Worm (Caenorhabditis elegans) whole organism, L1 larva: Measurements from ENCODE around the gene sod-5.

Experiments
- C04F5.9 ChIP-seq: sonication (generic microtip); optimal IDR thresholded peaks from 2 replicates; lab custom pipeline; 2016; ENCODE audit warnings: missing genetic modification characterization, missing compliant biosample characterization
- C16A3.4 ChIP-seq: fragments of 150-350 bp; optimal IDR thresholded peaks from 2 replicates; lab custom pipeline; 2014; ENCODE audit warnings: missing biosample characterization, missing genetic modification characterization
- F16B12.6 ChIP-seq: fragments of 150-350 bp; optimal IDR thresholded peaks from 2 replicates; lab custom pipeline; 2014; ENCODE audit warnings: missing biosample characterization, missing genetic modification characterization
- aha-1 ChIP-seq: fragments of 150-350 bp; optimal IDR thresholded peaks from 2 replicates; lab custom pipeline; 2014; ENCODE audit warnings: missing biosample characterization, missing genetic modification characterization
- aly-2 ChIP-seq: fragments of 150-350 bp; optimal IDR thresholded peaks from 2 replicates; lab custom pipeline; 2014; ENCODE audit warnings: missing biosample characterization, missing genetic modification characterization
- ama-1 ChIP-seq: fragments of 150-350 bp; optimal IDR thresholded peaks from 2 replicates; lab custom pipeline; 2014
- ces-1 ChIP-seq: fragments of 150-350 bp; optimal IDR thresholded peaks from 2 replicates; lab custom pipeline; 2014; ENCODE audit warnings: missing biosample characterization, missing genetic modification reagents, missing genetic modification characterization
- efl-1 ChIP-seq, 4 experiments: fragments of 150-350 bp; optimal IDR thresholded peaks in 3 of 4; peaks in 1 of 4; 1 replicate in 1 of 4; 2 replicates in 3 of 4; lab custom pipeline; 2014; ENCODE audit warnings: missing biosample characterization in 2 of 4, missing genetic modification characterization in 2 of 4, missing genetic modification reagents in 2 of 4
- efl-3 ChIP-seq: fragments of 200-800 bp; sonication (Bioruptor generic); optimal IDR thresholded peaks from 2 replicates; lab custom pipeline; 2018; ENCODE audit warnings: mild to moderate bottlenecking, missing genetic modification characterization, missing compliant biosample characterization
- elt-2 ChIP-seq: sonication (generic microtip); optimal IDR thresholded peaks from 2 replicates; lab custom pipeline; 2016; ENCODE audit warnings: missing genetic modification characterization, mild to moderate bottlenecking, inconsistent platforms, missing compliant biosample characterization, missing genetic modification reagents
- elt-3 ChIP-seq, 6 experiments: fragments of 150-350 bp in 1 of 6; sonication (generic microtip); optimal IDR thresholded peaks; 2 replicates each; lab custom pipeline; 2017 to 2018; ENCODE audit warnings: missing biosample characterization in 6 of 6, missing genetic modification characterization in 6 of 6, inconsistent platforms in 1 of 6
- ets-5 ChIP-seq: fragments of 200-800 bp; sonication (Bioruptor generic); IDR thresholded peaks from 2 replicates; pipeline ENCODE4 v1.3.6; 2022; ENCODE audit warnings: missing genetic modification characterization, missing compliant biosample characterization
- fkh-8 ChIP-seq: sonication (generic microtip); optimal IDR thresholded peaks from 2 replicates; lab custom pipeline; 2016; ENCODE audit warnings: mild to moderate bottlenecking, missing genetic modification characterization, missing compliant biosample characterization
- fos-1 ChIP-seq: fragments of 150-350 bp; optimal IDR thresholded peaks from 2 replicates; lab custom pipeline; 2014; ENCODE audit warnings: missing biosample characterization, missing genetic modification characterization
- hpl-2 ChIP-seq: fragments of 150-350 bp; optimal IDR thresholded peaks from 2 replicates; lab custom pipeline; 2014; ENCODE audit warnings: missing biosample characterization, missing genetic modification reagents, missing genetic modification characterization
- irx-1 ChIP-seq: sonication (generic microtip); optimal IDR thresholded peaks from 2 replicates; lab custom pipeline; 2016; ENCODE audit warnings: missing genetic modification characterization, missing compliant biosample characterization
- jun-1 ChIP-seq: fragments of 150-350 bp; optimal IDR thresholded peaks from 2 replicates; lab custom pipeline; 2014; ENCODE audit warnings: missing biosample characterization, missing genetic modification reagents, missing genetic modification characterization
- lin-15B ChIP-seq: fragments of 150-350 bp; sonication (generic microtip); optimal IDR thresholded peaks from 3 replicates; lab custom pipeline; 2014; ENCODE audit warnings: missing biosample characterization, missing genetic modification characterization
- lin-35 ChIP-seq, 2 experiments: fragments of 150-350 bp; optimal IDR thresholded peaks; 2 replicates each; lab custom pipeline; 2014; ENCODE audit warnings: missing biosample characterization in 2 of 2, missing genetic modification characterization in 2 of 2, missing genetic modification reagents in 2 of 2
- lsy-2 ChIP-seq, 2 experiments: fragments of 150-350 bp; optimal IDR thresholded peaks; 2 replicates each; lab custom pipeline; 2014; ENCODE audit warnings: missing biosample characterization in 2 of 2, missing genetic modification characterization in 2 of 2
- mab-9 ChIP-seq: fragments of 200-800 bp; sonication (Bioruptor generic); IDR thresholded peaks from 2 replicates; pipeline ENCODE4 v1.3.6; 2022; ENCODE audit warnings: missing genetic modification reagents, missing genetic modification characterization, missing compliant biosample characterization
- mdl-1 ChIP-seq, 2 experiments: fragments of 150-350 bp; optimal IDR thresholded peaks; 2 replicates each; lab custom pipeline; 2014 to 2017; ENCODE audit warnings: missing biosample characterization in 2 of 2, missing genetic modification characterization in 2 of 2, inconsistent platforms in 1 of 2
- nhr-12 ChIP-seq: sonication (generic microtip); optimal IDR thresholded peaks from 2 replicates; lab custom pipeline; 2017; ENCODE audit warnings: missing biosample characterization, missing genetic modification characterization
- nhr-19 ChIP-seq: fragments of 200-800 bp; sonication (Bioruptor generic); conservative IDR thresholded peaks from 2 replicates; pipeline ENCODE4 v1.3.6; 2022; ENCODE audit warnings: missing genetic modification characterization, missing compliant biosample characterization
- nhr-20 ChIP-seq: sonication (generic microtip); optimal IDR thresholded peaks from 2 replicates; lab custom pipeline; 2016; ENCODE audit warnings: mild to moderate bottlenecking, missing genetic modification characterization, missing compliant biosample characterization
- nhr-237 ChIP-seq: fragments of 150-350 bp; optimal IDR thresholded peaks from 2 replicates; lab custom pipeline; 2014; ENCODE audit warnings: missing biosample characterization, missing genetic modification characterization
- nhr-28 ChIP-seq: fragments of 150-350 bp; optimal IDR thresholded peaks from 2 replicates; lab custom pipeline; 2014; ENCODE audit warnings: missing biosample characterization, missing genetic modification characterization
- nhr-71 ChIP-seq: sonication (generic microtip); optimal IDR thresholded peaks from 2 replicates; lab custom pipeline; 2016; ENCODE audit warnings: mild to moderate bottlenecking, missing genetic modification characterization, moderate library complexity, missing compliant biosample characterization
- nhr-76 ChIP-seq: sonication (generic microtip); optimal IDR thresholded peaks from 2 replicates; lab custom pipeline; 2017; ENCODE audit warnings: missing biosample characterization, missing genetic modification characterization
- nhr-85 ChIP-seq: sonication (generic microtip); peaks from one replicate; lab custom pipeline; 2016; ENCODE audit warnings: missing genetic modification characterization, inconsistent platforms, missing compliant biosample characterization
- pax-3 ChIP-seq: fragments of 200-800 bp; sonication (Bioruptor generic); optimal IDR thresholded peaks from 2 replicates; lab custom pipeline; 2018; ENCODE audit warnings: mild to moderate bottlenecking, missing genetic modification characterization, moderate library complexity, missing compliant biosample characterization
- pqm-1 ChIP-seq: sonication (generic microtip); optimal IDR thresholded peaks from 3 replicates; lab custom pipeline; 2017; ENCODE audit warnings: missing biosample characterization, missing genetic modification characterization
- snu-23 ChIP-seq: sonication (generic microtip); optimal IDR thresholded peaks from 2 replicates; lab custom pipeline; 2016; ENCODE audit warnings: missing genetic modification characterization, missing compliant biosample characterization
- sup-37 ChIP-seq: fragments of 200-800 bp; sonication (Bioruptor generic); optimal IDR thresholded peaks from 2 replicates; lab custom pipeline; 2018; ENCODE audit warnings: mild to moderate bottlenecking, missing genetic modification characterization, missing compliant biosample characterization
- swsn-7 ChIP-seq: sonication (generic microtip); optimal IDR thresholded peaks from 2 replicates; lab custom pipeline; 2016; ENCODE audit warnings: missing genetic modification characterization, missing compliant biosample characterization
- tlp-1 ChIP-seq: fragments of 150-350 bp; optimal IDR thresholded peaks from 2 replicates; lab custom pipeline; 2014; ENCODE audit warnings: missing biosample characterization, missing genetic modification characterization
- unc-30 ChIP-seq: sonication (generic microtip); optimal IDR thresholded peaks from 2 replicates; lab custom pipeline; 2017; ENCODE audit warnings: missing biosample characterization, missing genetic modification characterization
- unc-62 ChIP-seq: fragments of 150-350 bp; optimal IDR thresholded peaks from 2 replicates; lab custom pipeline; 2014; ENCODE audit warnings: missing biosample characterization, missing genetic modification reagents, missing genetic modification characterization
- unc-86 ChIP-seq: sonication (generic microtip); optimal IDR thresholded peaks from 2 replicates; lab custom pipeline; 2016; ENCODE audit warnings: missing genetic modification characterization, missing compliant biosample characterization
- unc-98 ChIP-seq: fragments of 200-800 bp; sonication (Bioruptor generic); IDR thresholded peaks from 2 replicates; pipeline ENCODE4 v1.3.6; 2022; ENCODE audit warnings: missing genetic modification characterization, missing compliant biosample characterization
- xbp-1 ChIP-seq: sonication (generic microtip); optimal IDR thresholded peaks from 2 replicates; lab custom pipeline; 2016; ENCODE audit warnings: missing genetic modification characterization, missing compliant biosample characterization
- ztf-11 ChIP-seq, 2 experiments: sonication (generic microtip); optimal IDR thresholded peaks; 2 replicates each; lab custom pipeline; 2016 to 2017; ENCODE audit warnings: missing genetic modification characterization in 2 of 2, missing biosample characterization in 1 of 2, missing compliant biosample characterization in 1 of 2

The sod-5 gene

ce11 chrII:4434278-4434677, 16.8 kb downstream of the sod-5 start:
- TF ChIP-seq C16A3.4 (tag; lab: Kevin White, UChicago) (no peak), ets-5 (no peak), ztf-11 (tag; optimal IDR thresholded peaks at IDR 0.05; lab: Kevin White, UChicago) (no peak), nhr-85 (tag; lab: Kevin White, UChicago) (no peak), ces-1 (GFP tag; lab: Kevin White, UChicago) (no peak), nhr-28 (no peak), lin-15B (tag; lab: Kevin White, UChicago) (no peak), xbp-1 (tag; lab: Kevin White, UChicago) (no peak), fkh-8 (tag; lab: Kevin White, UChicago) (no peak), sup-37 (no peak), elt-3 (tag; optimal IDR thresholded peaks at IDR 0.05; lab: Kevin White, UChicago) (no peak), unc-98 (no peak), hpl-2 (GFP tag; lab: Kevin White, UChicago) (no peak), snu-23 (GFP tag; lab: Kevin White, UChicago) (no peak), nhr-20 (tag; lab: Kevin White, UChicago) (no peak), unc-30 (tag; lab: Kevin White, UChicago) (no peak), efl-3 (no peak), efl-1 (optimal IDR thresholded peaks at IDR 0.05; lab: Kevin White, UChicago) (no peak), efl-1 (GFP tag; optimal IDR thresholded peaks at IDR 0.05 in 1 of 2; lab: Kevin White, UChicago) (no peak)
- TF ChIP-seq, all 84 proteins: peak for 0

- TF ChIP-seq elt-3 (tag; optimal IDR thresholded peaks at IDR 0.05; lab: Kevin White, UChicago) (no peak), elt-2 (peak; percentile 70)
Observed at ce11 chrII:4435134-4435533, 17.7 kb downstream of the sod-5 start, which contains the start of gene nhr-273. nhr-273 (plus strand) TSS chrII:4435300.

DNA sequence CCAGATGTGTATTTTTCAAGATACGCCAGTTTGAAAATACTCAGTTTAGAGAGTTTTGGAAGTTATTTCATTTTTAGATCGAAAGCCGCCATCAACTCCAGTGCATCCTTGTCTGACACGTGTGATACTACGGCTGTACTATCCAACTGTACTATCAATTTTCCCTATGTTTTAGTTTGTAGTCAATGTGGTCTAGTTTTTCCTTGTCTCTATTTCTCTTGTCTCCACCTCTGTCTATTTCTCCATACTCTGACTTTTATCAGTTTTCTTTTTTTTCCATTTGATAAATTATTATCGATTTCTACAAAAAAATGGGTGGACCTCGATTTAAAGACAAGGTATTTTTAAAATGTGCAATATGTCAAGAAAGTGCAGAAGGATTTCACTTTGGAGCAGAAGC, 21.2 kb downstream of the sod-5 start, which contains the start of gene nhr-16:
TSS of gene nhr-16 (plus strand) at position 205 of the 400 bp plus-strand sequence.
- no peak for TF ChIP-seq snu-23 (GFP tag; lab: Kevin White, UChicago)
- no peak for TF ChIP-seq C16A3.4 (tag; lab: Kevin White, UChicago)
- TF ChIP-seq lin-15B (tag; lab: Kevin White, UChicago), result no peak
- TF ChIP-seq mab-9, result no peak
- no peak for TF ChIP-seq tlp-1
- no peak for TF ChIP-seq nhr-237
- no peak for TF ChIP-seq swsn-7 (tag; lab: Kevin White, UChicago)
- TF ChIP-seq nhr-76 (tag; lab: Kevin White, UChicago), result no peak
- no peak for TF ChIP-seq nhr-71 (tag; lab: Kevin White, UChicago)
- TF ChIP-seq unc-86 (tag; lab: Kevin White, UChicago), result no peak
- TF ChIP-seq nhr-12 (tag; lab: Kevin White, UChicago), result no peak
- TF ChIP-seq jun-1, result no peak
- TF ChIP-seq ama-1 (lab: Kevin White, UChicago), result no peak
- TF ChIP-seq mdl-1 (tag; optimal IDR thresholded peaks at IDR 0.05; lab: Kevin White, UChicago), result no peak
- no peak for TF ChIP-seq nhr-20 (tag; lab: Kevin White, UChicago)
- TF ChIP-seq aha-1 (tag; lab: Kevin White, UChicago), result no peak
- TF ChIP-seq pax-3, result no peak
- TF ChIP-seq nhr-19 (GFP tag; lab: Robert Waterston, UW), result no peak

DNA sequence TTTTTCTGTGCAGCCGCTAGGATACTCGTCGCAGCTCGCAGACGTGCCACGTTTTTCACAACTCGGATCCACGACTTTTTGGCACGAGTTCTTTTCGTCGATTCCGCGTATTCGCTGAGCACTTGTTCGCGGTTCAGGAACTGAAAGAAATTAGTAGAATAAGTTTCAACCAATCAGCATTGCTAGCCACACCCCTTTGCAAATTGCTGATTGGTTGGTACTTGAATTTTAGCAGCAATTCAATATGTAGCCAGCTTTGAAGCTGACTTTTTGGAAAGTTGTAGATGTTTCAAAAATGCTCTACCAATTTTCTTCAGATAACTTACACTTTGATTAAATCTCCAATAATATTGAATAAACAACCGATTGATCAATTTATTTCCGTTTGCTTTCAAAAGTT, 23.8 kb downstream of the sod-5 start:
- TF ChIP-seq xbp-1 (tag; lab: Kevin White, UChicago) (no peak), elt-3 (tag; optimal IDR thresholded peaks at IDR 0.05; lab: Kevin White, UChicago) (no peak), jun-1 (no peak), F16B12.6 (tag; lab: Kevin White, UChicago) (no peak), lin-35 (GFP tag; optimal IDR thresholded peaks at IDR 0.05; lab: Kevin White, UChicago) (no peak), unc-62 (GFP tag; lab: Kevin White, UChicago) (no peak), hpl-2 (GFP tag; lab: Kevin White, UChicago) (no peak), swsn-7 (tag; lab: Kevin White, UChicago) (no peak), nhr-20 (tag; lab: Kevin White, UChicago) (no peak), ama-1 (lab: Kevin White, UChicago) (no peak), fos-1 (tag; lab: Kevin White, UChicago) (no peak), nhr-19 (GFP tag; lab: Robert Waterston, UW) (no peak), aly-2 (tag; lab: Kevin White, UChicago) (no peak), ets-5 (no peak), lsy-2 (tag; optimal IDR thresholded peaks at IDR 0.05; lab: Kevin White, UChicago) (no peak), pqm-1 (no peak), C04F5.9 (tag; lab: Kevin White, UChicago) (no peak), irx-1 (no peak)
- TF ChIP-seq, all 84 proteins: peak for 0
